Worm (Caenorhabditis elegans) whole organism, L2 larva: ENCODE data around the gene B0563.8.

ENCODE experiments used
- aly-2 ChIP-seq: fragments of 150-350 bp; optimal IDR thresholded peaks from 2 replicates; lab custom pipeline; 2014; ENCODE audit warnings: missing biosample characterization, missing genetic modification characterization
- egl-27 ChIP-seq: sonication (generic microtip); optimal IDR thresholded peaks from 3 replicates; lab custom pipeline; 2017; ENCODE audit warnings: missing biosample characterization, missing genetic modification reagents, missing genetic modification characterization
- nhr-23 ChIP-seq: fragments of 150-350 bp; optimal IDR thresholded peaks from 2 replicates; lab custom pipeline; 2014; ENCODE audit warnings: missing biosample characterization, missing genetic modification reagents, missing genetic modification characterization
- nhr-77 ChIP-seq: fragments of 150-350 bp; optimal IDR thresholded peaks from 2 replicates; lab custom pipeline; 2014; ENCODE audit warnings: missing biosample characterization, missing genetic modification characterization
- unc-39 ChIP-seq: fragments of 150-350 bp; optimal IDR thresholded peaks from 2 replicates; lab custom pipeline; 2014; ENCODE audit warnings: missing biosample characterization, missing genetic modification characterization
- unc-62 ChIP-seq: fragments of 150-350 bp; optimal IDR thresholded peaks from 2 replicates; lab custom pipeline; 2014; ENCODE audit warnings: missing biosample characterization, missing genetic modification reagents, missing genetic modification characterization
- zag-1 ChIP-seq: fragments of 150-350 bp; optimal IDR thresholded peaks from 2 replicates; lab custom pipeline; 2014; ENCODE audit warnings: missing biosample characterization, missing genetic modification characterization
- ztf-11 ChIP-seq: sonication (generic microtip); optimal IDR thresholded peaks from 2 replicates; lab custom pipeline; 2017; ENCODE audit warnings: missing biosample characterization, missing genetic modification characterization

- TF ChIP-seq unc-62 (GFP tag; lab: Kevin White, UChicago) (no peak), zag-1 (tag; lab: Kevin White, UChicago) (no peak), aly-2 (no peak), ztf-11 (no peak), unc-39 (tag; lab: Kevin White, UChicago) (no peak), nhr-77 (tag; lab: Kevin White, UChicago) (no peak), egl-27 (tag; lab: Kevin White, UChicago) (no peak), nhr-23 (tag; lab: Kevin White, UChicago) (no peak)
These were observed 27.4 kb downstream of the B0563.8 start for ce11 chrX:9146953-9147352.
